Worm (Caenorhabditis elegans): ENCODE results near the gene B0294.1.

Gene B0294.1

DNA sequence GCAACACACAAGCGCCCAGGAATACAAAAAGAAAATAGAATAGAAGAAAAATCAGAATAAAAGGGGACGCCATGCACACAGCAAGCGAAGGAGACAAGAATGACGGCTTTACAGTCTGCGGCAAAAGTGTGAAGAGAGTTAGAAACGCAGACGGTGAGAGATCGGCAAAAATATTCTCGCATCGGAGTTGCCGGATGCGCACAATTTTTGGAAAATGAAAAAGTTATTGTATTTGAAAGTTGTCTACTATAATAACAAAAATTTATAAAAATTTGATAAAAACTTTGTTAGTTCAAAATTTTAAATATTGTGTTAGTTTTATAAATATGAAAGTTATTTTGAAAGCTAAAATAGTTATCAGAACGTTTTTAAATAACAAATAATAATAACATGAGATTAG, 25.2 kb upstream of the B0294.1 start, which contains the start of gene ZC53.22:
ZC53.22 (minus strand) TSS at position 101 of the 400 bp plus-strand sequence.
- TF ChIP-seq peb-1 (tag; optimal IDR thresholded peaks at IDR 0.05) (no peak), lin-13 (GFP tag; optimal IDR thresholded peaks at IDR 0.05) (no peak), nhr-23 (tag; optimal IDR thresholded peaks at IDR 0.05) (no peak), Y55F3AM.14 (GFP tag; optimal IDR thresholded peaks at IDR 0.05) (no peak), ztf-1 (GFP tag; conservative IDR thresholded peaks at IDR 0.05) (no peak), sma-3 (GFP tag; optimal IDR thresholded peaks at IDR 0.05) (no peak), blmp-1 (tag; optimal IDR thresholded peaks at IDR 0.05; ENCODE audit: insufficient read depth) (no peak), sem-4 (tag; optimal IDR thresholded peaks at IDR 0.05) (no peak), nhr-25 (tag; optimal IDR thresholded peaks at IDR 0.05) (no peak), nhr-10 (tag; optimal IDR thresholded peaks at IDR 0.05) (no peak)

DNA sequence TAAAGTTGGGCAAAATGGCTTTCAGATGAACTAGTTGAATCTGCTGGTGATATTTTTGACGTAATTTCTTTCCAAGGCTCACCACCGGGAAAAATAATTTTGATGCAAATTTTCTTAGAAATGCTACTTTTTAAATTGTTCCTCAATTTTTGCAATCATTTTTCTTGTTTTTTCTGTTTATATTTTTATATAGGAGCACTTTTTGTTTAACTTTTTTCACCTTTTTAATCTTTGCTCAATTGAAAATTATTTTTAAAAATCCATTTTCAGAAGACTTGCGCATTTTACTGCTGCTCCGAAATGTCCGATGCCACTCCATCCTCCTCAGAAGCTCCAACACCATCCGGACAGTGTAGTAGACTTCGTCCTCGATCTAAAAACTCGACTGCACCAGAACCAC, 20.0 kb upstream of the B0294.1 start, which contains the start of gene dot-1.5:
dot-1.5 (plus strand) TSS at position 301 of the 400 bp plus-strand sequence.
- TF ChIP-seq unc-55 (GFP tag; optimal IDR thresholded peaks at IDR 0.05), result no peak
- no peak for TF ChIP-seq fos-1 (tag; optimal IDR thresholded peaks at IDR 0.05)
- no peak for TF ChIP-seq blmp-1 (tag; optimal IDR thresholded peaks at IDR 0.05; ENCODE audit: insufficient read depth)
- no peak for TF ChIP-seq nhr-129 (tag; optimal IDR thresholded peaks at IDR 0.05)
- TF ChIP-seq egl-27 (tag; optimal IDR thresholded peaks at IDR 0.05), result no peak
- no peak for TF ChIP-seq C34F6.9 (tag; optimal IDR thresholded peaks at IDR 0.05)
- TF ChIP-seq nhr-237 (tag; optimal IDR thresholded peaks at IDR 0.05), result no peak
- no peak for TF ChIP-seq nhr-11 (tag; optimal IDR thresholded peaks at IDR 0.05)
- TF ChIP-seq sem-4 (tag; optimal IDR thresholded peaks at IDR 0.05), result no peak

DNA sequence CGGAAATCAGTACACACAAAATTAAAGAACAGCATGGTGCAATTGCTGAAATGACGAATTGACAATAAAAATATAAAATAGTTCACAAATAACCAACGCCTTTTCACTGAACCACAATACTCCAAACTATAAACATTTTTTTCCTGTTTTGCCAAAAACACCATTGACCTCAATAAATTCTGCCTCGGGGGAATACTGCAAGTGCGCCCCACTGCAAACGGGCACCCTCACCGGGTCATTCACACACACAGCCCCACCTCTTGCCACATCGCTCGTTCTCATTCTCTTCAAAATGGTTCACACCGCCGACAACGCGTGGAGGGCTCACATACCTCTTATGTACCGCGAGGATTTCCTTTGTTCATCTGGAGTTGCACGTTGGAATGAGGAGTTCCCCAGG, 17.9 kb upstream of the B0294.1 start, which contains the start of gene rgs-9:
rgs-9 (plus strand) TSS at position 237 of the 400 bp plus-strand sequence.
- TF ChIP-seq egl-27 (tag; optimal IDR thresholded peaks at IDR 0.05), result no peak
- TF ChIP-seq crh-2 (tag; optimal IDR thresholded peaks at IDR 0.05), result no peak
- no peak for TF ChIP-seq aly-2 (tag; optimal IDR thresholded peaks at IDR 0.05)
- no peak for TF ChIP-seq ztf-11 (tag; optimal IDR thresholded peaks at IDR 0.05)
- TF ChIP-seq nhr-11 (tag; optimal IDR thresholded peaks at IDR 0.05), result no peak
- TF ChIP-seq alr-1 (tag; optimal IDR thresholded peaks at IDR 0.05), result no peak
- TF ChIP-seq mbf-1 (tag; optimal IDR thresholded peaks at IDR 0.05), result no peak
- TF ChIP-seq skn-1 (tag; optimal IDR thresholded peaks at IDR 0.05), result no peak
- TF ChIP-seq elt-3 (tag; optimal IDR thresholded peaks at IDR 0.05), result no peak
- TF ChIP-seq nhr-6 (tag; optimal IDR thresholded peaks at IDR 0.05), result no peak
- no peak for TF ChIP-seq elt-1 (tag; optimal IDR thresholded peaks at IDR 0.05)
- no peak for TF ChIP-seq zag-1 (tag; optimal IDR thresholded peaks at IDR 0.05)
- TF ChIP-seq R02D3.7 (tag; optimal IDR thresholded peaks at IDR 0.05), result no peak
- no peak for TF ChIP-seq ZK546.5 (tag; optimal IDR thresholded peaks at IDR 0.05)
- no peak for TF ChIP-seq sem-4 (tag; optimal IDR thresholded peaks at IDR 0.05)
- TF ChIP-seq sma-9 (GFP tag; optimal IDR thresholded peaks at IDR 0.05), result no peak
- no peak for TF ChIP-seq sma-9 (tag; optimal IDR thresholded peaks at IDR 0.05)
- no peak for TF ChIP-seq ztf-4 (tag; optimal IDR thresholded peaks at IDR 0.05)

DNA sequence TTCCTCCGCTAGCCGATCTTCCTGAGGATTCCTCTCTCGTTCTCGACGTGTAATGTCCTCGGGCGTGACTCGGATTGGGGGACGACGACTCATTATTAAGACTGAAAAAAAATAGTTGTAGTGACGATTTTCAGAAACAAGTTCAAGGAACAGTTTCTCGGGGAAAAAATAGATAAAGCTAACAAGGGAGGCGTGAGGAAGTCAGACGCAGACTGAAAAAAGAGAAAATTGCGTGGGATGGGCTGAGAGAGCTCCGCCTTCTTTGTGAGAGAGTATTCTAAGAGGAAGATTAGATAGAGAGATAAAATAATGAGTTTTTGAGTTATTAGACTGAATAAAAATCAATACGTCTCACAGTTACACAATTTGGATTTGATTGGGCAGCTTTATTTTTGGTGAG, 16.1 kb upstream of the B0294.1 start, which contains the start of gene ZC53.1:
ZC53.1 (minus strand) TSS at position 101 of the 400 bp plus-strand sequence.
- TF ChIP-seq unc-55 (GFP tag; optimal IDR thresholded peaks at IDR 0.05), result no peak

DNA sequence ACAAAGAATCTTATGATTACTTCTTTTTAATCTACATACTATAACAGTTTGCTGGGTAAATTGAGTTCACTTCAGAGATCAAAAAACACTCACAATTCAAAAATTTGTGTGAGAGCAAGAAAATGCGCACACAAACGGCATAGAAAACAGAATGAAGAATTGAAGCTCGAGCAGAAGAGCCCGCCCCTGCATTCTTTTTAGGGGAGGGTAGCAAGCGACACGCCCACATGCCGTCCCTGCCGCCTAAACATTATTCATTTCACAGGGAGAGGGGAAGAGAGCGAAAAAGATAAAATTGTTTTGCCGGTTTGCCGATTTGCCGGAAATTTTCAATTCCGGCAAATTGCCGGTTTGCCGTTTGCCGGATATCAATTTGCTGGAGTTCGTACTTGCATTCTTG, 12.2 kb upstream of the B0294.1 start:
- TF ChIP-seq ztf-4 (tag; optimal IDR thresholded peaks at IDR 0.05) (no peak), nhr-25 (tag; optimal IDR thresholded peaks at IDR 0.05) (no peak), mdl-1 (tag; optimal IDR thresholded peaks at IDR 0.05) (peak; percentile 50 to 61), nhr-10 (tag; optimal IDR thresholded peaks at IDR 0.05) (peak; percentile 87), unc-55 (GFP tag; optimal IDR thresholded peaks at IDR 0.05) (peak; percentile 92), Y55F3AM.14 (GFP tag; optimal IDR thresholded peaks at IDR 0.05) (peak; percentile 15), nhr-21 (tag; optimal IDR thresholded peaks at IDR 0.05) (peak; percentile 77), lin-39 (tag; optimal IDR thresholded peaks at IDR 0.05) (no peak), sma-9 (GFP tag; optimal IDR thresholded peaks at IDR 0.05) (peak; percentile 83), sma-9 (tag; optimal IDR thresholded peaks at IDR 0.05) (no peak), nhr-6 (tag; optimal IDR thresholded peaks at IDR 0.05) (peak; percentile 39), R02D3.7 (tag; optimal IDR thresholded peaks at IDR 0.05) (peak; percentile 18), aly-2 (tag; optimal IDR thresholded peaks at IDR 0.05) (no peak), zag-1 (tag; optimal IDR thresholded peaks at IDR 0.05) (peak; percentile 55), blmp-1 (tag; optimal IDR thresholded peaks at IDR 0.05; ENCODE audit: insufficient read depth) (peak; percentile 15), nhr-237 (tag; optimal IDR thresholded peaks at IDR 0.05) (peak; percentile 82), ama-1 (optimal IDR thresholded peaks at IDR 0.05) (no peak), ceh-82 (tag; optimal IDR thresholded peaks at IDR 0.05) (peak; percentile 85), unc-62 (GFP tag; optimal IDR thresholded peaks at IDR 0.05) (no peak), lin-13 (GFP tag; optimal IDR thresholded peaks at IDR 0.05) (no peak), elt-3 (tag; optimal IDR thresholded peaks at IDR 0.05) (no peak), sem-4 (tag; optimal IDR thresholded peaks at IDR 0.05) (peak; percentile 55), ztf-11 (tag; optimal IDR thresholded peaks at IDR 0.05) (no peak), unc-39 (tag; optimal IDR thresholded peaks at IDR 0.05) (no peak), gmeb-1 (tag; optimal IDR thresholded peaks at IDR 0.05) (peak; percentile 75), skn-1 (tag; optimal IDR thresholded peaks at IDR 0.05) (no peak), fos-1 (tag; optimal IDR thresholded peaks at IDR 0.05) (peak; percentile 48), C34F6.9 (tag; optimal IDR thresholded peaks at IDR 0.05) (peak; percentile 56), F13H6.1 (tag; optimal IDR thresholded peaks at IDR 0.05) (peak; percentile 78), crh-2 (tag; optimal IDR thresholded peaks at IDR 0.05) (peak; percentile 63), egl-27 (tag; optimal IDR thresholded peaks at IDR 0.05) (peak; percentile 52), nhr-77 (tag; optimal IDR thresholded peaks at IDR 0.05) (peak; percentile 72), nhr-11 (tag; optimal IDR thresholded peaks at IDR 0.05) (no peak)
